Fruit fly (Drosophila melanogaster): ENCODE results near the gene CG31688.

DNA sequence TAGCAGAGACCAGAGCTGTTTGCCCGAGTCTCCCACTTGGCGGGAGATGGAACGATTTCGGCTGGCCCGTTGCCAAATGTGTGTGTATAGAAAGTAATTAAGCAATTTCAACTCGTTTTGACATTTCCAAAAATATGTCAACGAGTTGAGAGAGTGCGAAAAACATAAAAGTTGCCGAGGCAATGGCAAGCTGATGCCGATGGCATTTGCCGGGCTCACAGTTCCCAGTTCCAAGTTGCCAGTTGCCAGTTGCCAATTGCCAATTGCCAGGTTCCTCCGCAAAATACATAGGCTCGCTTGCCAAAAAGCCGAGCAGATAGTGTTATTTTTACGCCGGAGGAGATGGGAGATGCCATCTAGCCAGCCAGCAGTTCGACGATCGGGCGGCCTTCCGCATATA, 57.6 kb downstream of the CG31688 start:
- TF ChIP-seq CG8478 (optimal IDR thresholded peaks at IDR 0.05), result no peak
- no peak for TF ChIP-seq usp (GFP tag; optimal IDR thresholded peaks at IDR 0.05)
- TF ChIP-seq EcR (GFP tag; optimal IDR thresholded peaks at IDR 0.05), result no peak
- no peak for TF ChIP-seq pan (optimal IDR thresholded peaks at IDR 0.05)

Measured in whole organism.